Fruit fly (Drosophila melanogaster): ENCODE measurements around the gene Mybbp1A.

Mybbp1A gene

dm6 chrX:629239-629821 is at the start of gene Mybbp1A, which contains the start of gene RpL36:
Mybbp1A (plus strand) TSS chrX:629773.
RpL36 (minus strand) TSS chrX:629483.
- no peak for TF ChIP-seq ttk (optimal IDR thresholded peaks at IDR 0.05)
- TF ChIP-seq Myc (optimal IDR thresholded peaks at IDR 0.05) = no peak
- TF ChIP-seq Sin3A (optimal IDR thresholded peaks at IDR 0.05) = no peak
- TF ChIP-seq psq (optimal IDR thresholded peaks at IDR 0.05) = no peak
- TF ChIP-seq h (optimal IDR thresholded peaks at IDR 0.05) = no peak
- TF ChIP-seq insv (optimal IDR thresholded peaks at IDR 0.05) = no peak

dm6 chrX:580635-581034 is 48.9 kb upstream of the Mybbp1A start:
- TF ChIP-seq psq (optimal IDR thresholded peaks at IDR 0.05) (no peak), ttk (optimal IDR thresholded peaks at IDR 0.05) (no peak), Sin3A (optimal IDR thresholded peaks at IDR 0.05) (no peak), Myc (optimal IDR thresholded peaks at IDR 0.05) (no peak), h (optimal IDR thresholded peaks at IDR 0.05) (no peak), insv (optimal IDR thresholded peaks at IDR 0.05) (no peak)

- TF ChIP-seq psq (optimal IDR thresholded peaks at IDR 0.05) (no peak), ttk (optimal IDR thresholded peaks at IDR 0.05) (no peak), h (optimal IDR thresholded peaks at IDR 0.05) (no peak), insv (optimal IDR thresholded peaks at IDR 0.05) (no peak), Myc (optimal IDR thresholded peaks at IDR 0.05) (no peak), Sin3A (optimal IDR thresholded peaks at IDR 0.05) (no peak)
Observed at dm6 chrX:581825-582224, 47.7 kb upstream of the Mybbp1A start, which contains the start of gene vnd. vnd (plus strand) TSS chrX:582121.

- TF ChIP-seq psq (optimal IDR thresholded peaks at IDR 0.05) = no peak
- no peak for TF ChIP-seq Sin3A (optimal IDR thresholded peaks at IDR 0.05)
Observed at dm6 chrX:588941-589340, 40.6 kb upstream of the Mybbp1A start.

dm6 chrX:590479-590878 is 39.1 kb upstream of the Mybbp1A start:
- TF ChIP-seq h (optimal IDR thresholded peaks at IDR 0.05) (no peak), insv (optimal IDR thresholded peaks at IDR 0.05) (no peak), Sin3A (optimal IDR thresholded peaks at IDR 0.05) (no peak), psq (optimal IDR thresholded peaks at IDR 0.05) (no peak), Myc (optimal IDR thresholded peaks at IDR 0.05) (no peak)

dm6 chrX:592588-593288 is 36.8 kb upstream of the Mybbp1A start:
- TF ChIP-seq psq (optimal IDR thresholded peaks at IDR 0.05) = no peak
- TF ChIP-seq Sin3A (optimal IDR thresholded peaks at IDR 0.05) = no peak
- no peak for TF ChIP-seq h (optimal IDR thresholded peaks at IDR 0.05)
- TF ChIP-seq Myc (optimal IDR thresholded peaks at IDR 0.05) = no peak
- TF ChIP-seq insv (optimal IDR thresholded peaks at IDR 0.05) = no peak
- TF ChIP-seq ttk (optimal IDR thresholded peaks at IDR 0.05) = no peak

dm6 chrX:597057-597456 is 32.5 kb upstream of the Mybbp1A start:
- no peak for TF ChIP-seq Myc (optimal IDR thresholded peaks at IDR 0.05)
- no peak for TF ChIP-seq h (optimal IDR thresholded peaks at IDR 0.05)
- TF ChIP-seq psq (optimal IDR thresholded peaks at IDR 0.05) = no peak
- no peak for TF ChIP-seq ttk (optimal IDR thresholded peaks at IDR 0.05)
- no peak for TF ChIP-seq Sin3A (optimal IDR thresholded peaks at IDR 0.05)
- no peak for TF ChIP-seq insv (optimal IDR thresholded peaks at IDR 0.05)

- no peak for TF ChIP-seq psq (optimal IDR thresholded peaks at IDR 0.05)
- TF ChIP-seq insv (optimal IDR thresholded peaks at IDR 0.05) = no peak
- no peak for TF ChIP-seq Sin3A (optimal IDR thresholded peaks at IDR 0.05)
- TF ChIP-seq Myc (optimal IDR thresholded peaks at IDR 0.05) = no peak
- TF ChIP-seq h (optimal IDR thresholded peaks at IDR 0.05) = no peak
- TF ChIP-seq ttk (optimal IDR thresholded peaks at IDR 0.05) = no peak
Observed at dm6 chrX:598322-599057, 31.1 kb upstream of the Mybbp1A start.

dm6 chrX:599727-600126 is 29.8 kb upstream of the Mybbp1A start:
- TF ChIP-seq Myc (optimal IDR thresholded peaks at IDR 0.05) = no peak
- no peak for TF ChIP-seq psq (optimal IDR thresholded peaks at IDR 0.05)
- TF ChIP-seq Sin3A (optimal IDR thresholded peaks at IDR 0.05) = no peak

- TF ChIP-seq Sin3A (optimal IDR thresholded peaks at IDR 0.05) (no peak), psq (optimal IDR thresholded peaks at IDR 0.05) (no peak), h (optimal IDR thresholded peaks at IDR 0.05) (no peak), insv (optimal IDR thresholded peaks at IDR 0.05) (no peak), Myc (optimal IDR thresholded peaks at IDR 0.05) (no peak), ttk (optimal IDR thresholded peaks at IDR 0.05) (no peak)
Observed at dm6 chrX:601984-602383, 27.6 kb upstream of the Mybbp1A start.

- TF ChIP-seq h (optimal IDR thresholded peaks at IDR 0.05) (no peak), Sin3A (optimal IDR thresholded peaks at IDR 0.05) (no peak), insv (optimal IDR thresholded peaks at IDR 0.05) (no peak), psq (optimal IDR thresholded peaks at IDR 0.05) (no peak), Myc (optimal IDR thresholded peaks at IDR 0.05) (no peak), ttk (optimal IDR thresholded peaks at IDR 0.05) (no peak)
Observed at dm6 chrX:610048-610447, 19.5 kb upstream of the Mybbp1A start.

dm6 chrX:616761-617476 is 12.7 kb upstream of the Mybbp1A start:
- TF ChIP-seq Sin3A (optimal IDR thresholded peaks at IDR 0.05) (no peak), insv (optimal IDR thresholded peaks at IDR 0.05) (no peak), Myc (optimal IDR thresholded peaks at IDR 0.05) (no peak), h (optimal IDR thresholded peaks at IDR 0.05) (no peak), psq (optimal IDR thresholded peaks at IDR 0.05) (no peak), ttk (optimal IDR thresholded peaks at IDR 0.05) (no peak)
